Fruit fly (Drosophila melanogaster) Kc167 (cell line): ENCODE results near the gene RFeSP.

ENCODE experiments used
- h ChIP-seq: fragments of >200 bp; optimal IDR thresholded peaks from 3 replicates; lab custom pipeline; 2018; ENCODE audit warnings: missing external identifiers
- insv ChIP-seq: fragments of >200 bp; optimal IDR thresholded peaks from 3 replicates; lab custom pipeline; 2018; ENCODE audit warnings: missing external identifiers
- psq ChIP-seq: fragments of >200 bp; optimal IDR thresholded peaks from 2 replicates; lab custom pipeline; 2017; ENCODE audit warnings: missing external identifiers
- ttk ChIP-seq: sonication (Bioruptor generic); optimal IDR thresholded peaks from 2 replicates; lab custom pipeline; 2017; ENCODE audit warnings: missing external identifiers

DNA sequence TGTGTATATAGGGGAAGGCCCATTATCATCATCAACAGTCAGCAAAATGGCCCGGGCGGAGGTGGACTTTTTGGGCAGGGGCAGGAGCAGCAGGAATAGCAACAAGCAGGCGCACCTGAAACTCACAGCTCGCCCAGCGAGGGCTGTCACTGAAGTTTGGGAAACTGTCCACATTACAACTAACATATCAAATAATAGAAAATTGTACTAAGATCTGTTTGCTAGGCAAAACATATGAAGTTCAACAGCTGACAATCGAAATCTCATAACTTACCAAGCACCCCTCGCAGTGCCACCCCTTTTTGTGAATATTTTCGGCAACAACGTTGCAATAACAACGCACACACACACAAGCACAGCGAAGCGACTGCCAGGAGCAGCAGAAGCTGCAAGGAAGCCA is 10.8 kb upstream of the RFeSP start:
- TF ChIP-seq psq (lab: Kevin White, UChicago), result no peak
- no peak for TF ChIP-seq h (lab: Kevin White, UChicago)
- no peak for TF ChIP-seq insv
- no peak for TF ChIP-seq ttk (lab: Kevin White, UChicago)
